Fruit fly (Drosophila melanogaster): Measurements from ENCODE around the gene CG34150.
A peak's percentile ranks its signal among the peaks of the same experiment; 100 is the strongest.

Gene CG34150

dm6 chr3R:24862574-24863089, 48.6 kb downstream of the CG34150 start, which contains the start of gene CG7016:
Gene CG7016 (plus strand): TSS chr3R:24862931.
- peak; percentile 50 for TF ChIP-seq svp (GFP tag)
- TF ChIP-seq fkh (GFP tag; optimal IDR thresholded peaks at IDR 0.05), result peak; percentile 31
- peak; percentile 48 for TF ChIP-seq vri (GFP tag; optimal IDR thresholded peaks at IDR 0.05)
- TF ChIP-seq Hr38 (GFP tag; optimal IDR thresholded peaks at IDR 0.05), result no peak

dm6 chr3R:24863894-24864293, 49.8 kb downstream of the CG34150 start:
- TF ChIP-seq topi (GFP tag; optimal IDR thresholded peaks at IDR 0.05) (no peak), Hr4 (GFP tag; optimal IDR thresholded peaks at IDR 0.05) (no peak), Eip93F (GFP tag; optimal IDR thresholded peaks at IDR 0.05) (no peak)
